Fruit fly (Drosophila melanogaster) whole organism, prepupa: Measurements from ENCODE around the gene CG31224.

ENCODE experiments used
- Blimp-1 ChIP-seq: fragments of 200-800 bp; sonication (Bioruptor generic); optimal IDR thresholded peaks from 3 replicates; lab custom pipeline; 2017; ENCODE audit warnings: missing biosample characterization, missing genetic modification characterization, mild to moderate bottlenecking, moderate library complexity, missing genetic modification reagents
- CG10631 ChIP-seq: fragments of 200-800 bp; sonication (Bioruptor generic); optimal IDR thresholded peaks from 2 replicates; lab custom pipeline; 2016; ENCODE audit warnings: missing biosample characterization, missing genetic modification characterization
- CG11902 ChIP-seq: fragments of 200-800 bp; sonication (Bioruptor generic); optimal IDR thresholded peaks from 3 replicates; lab custom pipeline; 2016; ENCODE audit warnings: missing biosample characterization, missing genetic modification characterization
- CG16779 ChIP-seq: fragments of 200-800 bp; sonication (Bioruptor generic); optimal IDR thresholded peaks from 3 replicates; lab custom pipeline; 2017; ENCODE audit warnings: missing biosample characterization, mild to moderate bottlenecking, missing genetic modification characterization
- CG31627 ChIP-seq: fragments of 200-800 bp; sonication (Bioruptor generic); optimal IDR thresholded peaks from 3 replicates; lab custom pipeline; 2016; ENCODE audit warnings: missing biosample characterization, missing genetic modification characterization
- CG32006 ChIP-seq: fragments of 200-800 bp; sonication (Bioruptor generic); optimal IDR thresholded peaks from 3 replicates; lab custom pipeline; 2017; ENCODE audit warnings: missing biosample characterization, mild to moderate bottlenecking, missing genetic modification characterization
- CG34406 ChIP-seq: fragments of 200-800 bp; sonication (Bioruptor generic); optimal IDR thresholded peaks from 3 replicates; lab custom pipeline; 2016; ENCODE audit warnings: missing biosample characterization, missing genetic modification characterization
- CG3919 ChIP-seq: fragments of 200-800 bp; sonication (Bioruptor generic); optimal IDR thresholded peaks from 3 replicates; lab custom pipeline; 2016; ENCODE audit warnings: missing biosample characterization, missing genetic modification characterization
- CG4318 ChIP-seq: fragments of 200-800 bp; sonication (Bioruptor generic); optimal IDR thresholded peaks from 3 replicates; lab custom pipeline; 2017; ENCODE audit warnings: missing biosample characterization, mild to moderate bottlenecking, missing genetic modification characterization
- CG6276 ChIP-seq: fragments of 200-800 bp; sonication (Bioruptor generic); optimal IDR thresholded peaks from 2 replicates; lab custom pipeline; 2017; ENCODE audit warnings: missing biosample characterization, mild to moderate bottlenecking, missing genetic modification characterization
- CG6792 ChIP-seq: fragments of 200-800 bp; sonication (Bioruptor generic); optimal IDR thresholded peaks from 3 replicates; lab custom pipeline; 2016; ENCODE audit warnings: missing biosample characterization, missing genetic modification characterization
- CG6854 ChIP-seq: fragments of 200-800 bp; sonication (Bioruptor generic); optimal IDR thresholded peaks from 2 replicates; lab custom pipeline; 2017; ENCODE audit warnings: missing biosample characterization, mild to moderate bottlenecking, missing genetic modification characterization
- CG8119 ChIP-seq: fragments of 200-800 bp; sonication (Bioruptor generic); IDR thresholded peaks from 3 replicates; pipeline ENCODE4 v1.3.6; 2022; ENCODE audit warnings: missing biosample characterization, missing genetic modification characterization
- CG8319 ChIP-seq: fragments of 200-800 bp; sonication (Bioruptor generic); optimal IDR thresholded peaks from 3 replicates; lab custom pipeline; 2016; ENCODE audit warnings: missing biosample characterization, missing genetic modification characterization
- CG8632 ChIP-seq: fragments of 200-800 bp; sonication (Bioruptor generic); optimal IDR thresholded peaks from 3 replicates; lab custom pipeline; 2016; ENCODE audit warnings: missing biosample characterization, missing genetic modification characterization
- CG9139 ChIP-seq: fragments of 200-800 bp; sonication (Bioruptor generic); optimal IDR thresholded peaks from 3 replicates; lab custom pipeline; 2017; ENCODE audit warnings: missing biosample characterization, mild to moderate bottlenecking, missing genetic modification characterization
- Eip78C ChIP-seq: fragments of 200-800 bp; sonication (Bioruptor generic); peaks from one replicate; lab custom pipeline; 2016; ENCODE audit warnings: missing biosample characterization, missing genetic modification characterization
- Ets21C ChIP-seq: fragments of 200-800 bp; sonication (Bioruptor generic); optimal IDR thresholded peaks from 3 replicates; lab custom pipeline; 2016; ENCODE audit warnings: missing biosample characterization, missing genetic modification characterization
- Ets96B ChIP-seq: fragments of 200-800 bp; optimal IDR thresholded peaks from 2 replicates; lab custom pipeline; 2019; ENCODE audit warnings: missing biosample characterization, mild to moderate bottlenecking, missing genetic modification characterization, moderate library complexity
- Gug ChIP-seq: fragments of 200-800 bp; sonication (Bioruptor generic); IDR thresholded peaks from 2 replicates; pipeline ENCODE4 v1.3.6; 2022; ENCODE audit warnings: missing biosample characterization, missing genetic modification characterization
- Hr38 ChIP-seq: sonication (Bioruptor generic); optimal IDR thresholded peaks from 2 replicates; lab custom pipeline; 2016; ENCODE audit warnings: missing biosample characterization, missing genetic modification characterization
- Hr39 ChIP-seq: fragments of 200-800 bp; sonication (Bioruptor generic); optimal IDR thresholded peaks from 2 replicates; lab custom pipeline; 2016; ENCODE audit warnings: missing biosample characterization, missing genetic modification characterization
- Hr4 ChIP-seq: fragments of 200-800 bp; sonication (Bioruptor generic); optimal IDR thresholded peaks from 3 replicates; lab custom pipeline; 2016; ENCODE audit warnings: missing biosample characterization, missing genetic modification characterization
- Lpt ChIP-seq: fragments of 200-800 bp; sonication (Bioruptor generic); optimal IDR thresholded peaks from 3 replicates; lab custom pipeline; 2016; ENCODE audit warnings: missing biosample characterization, missing genetic modification characterization
- Met ChIP-seq: fragments of 200-800 bp; sonication (Bioruptor generic); optimal IDR thresholded peaks from 3 replicates; lab custom pipeline; 2016; ENCODE audit warnings: missing biosample characterization, missing genetic modification characterization
- Sox102F ChIP-seq: fragments of 200-800 bp; sonication (Bioruptor generic); optimal IDR thresholded peaks from 2 replicates; lab custom pipeline; 2016; ENCODE audit warnings: missing biosample characterization, mild to moderate bottlenecking, missing genetic modification characterization
- Sox14 ChIP-seq: fragments of 200-800 bp; sonication (Bioruptor generic); optimal IDR thresholded peaks from 3 replicates; lab custom pipeline; 2016; ENCODE audit warnings: missing biosample characterization, missing genetic modification characterization
- Sox15 ChIP-seq: fragments of 200-800 bp; sonication (Bioruptor generic); optimal IDR thresholded peaks from 3 replicates; lab custom pipeline; 2016; ENCODE audit warnings: missing biosample characterization, missing genetic modification characterization
- achi ChIP-seq: fragments of 200-800 bp; sonication (Bioruptor generic); optimal IDR thresholded peaks from 3 replicates; lab custom pipeline; 2016; ENCODE audit warnings: missing biosample characterization, missing genetic modification characterization
- cyc ChIP-seq: fragments of 200-800 bp; sonication (Bioruptor generic); optimal IDR thresholded peaks from 3 replicates; lab custom pipeline; 2016; ENCODE audit warnings: missing biosample characterization, missing genetic modification characterization
- dac ChIP-seq: fragments of 200-800 bp; sonication (Bioruptor generic); optimal IDR thresholded peaks from 2 replicates; lab custom pipeline; 2017; ENCODE audit warnings: missing biosample characterization, mild to moderate bottlenecking, missing genetic modification characterization
- fd85E ChIP-seq: fragments of 200-800 bp; sonication (Bioruptor generic); optimal IDR thresholded peaks from 3 replicates; lab custom pipeline; 2016; ENCODE audit warnings: missing biosample characterization, missing genetic modification characterization
- net ChIP-seq: fragments of 200-800 bp; sonication (Bioruptor generic); optimal IDR thresholded peaks from 3 replicates; lab custom pipeline; 2016; ENCODE audit warnings: missing biosample characterization, missing genetic modification characterization
- salr ChIP-seq, 2 experiments: fragments of 200-800 bp; sonication (Bioruptor generic); optimal IDR thresholded peaks; 3 replicates each; lab custom pipeline; 2016 to 2018; ENCODE audit warnings: missing biosample characterization in 2 of 2, missing genetic modification characterization in 2 of 2, mild to moderate bottlenecking in 1 of 2
- spab ChIP-seq: fragments of 200-800 bp; sonication (Bioruptor generic); optimal IDR thresholded peaks from 2 replicates; lab custom pipeline; 2017; ENCODE audit warnings: missing biosample characterization, mild to moderate bottlenecking, missing genetic modification characterization, missing genetic modification reagents
- ss ChIP-seq, 2 experiments: fragments of 200-800 bp; sonication (Bioruptor generic); optimal IDR thresholded peaks; 2 replicates in 1 of 2; 3 replicates in 1 of 2; lab custom pipeline; 2017 to 2018; ENCODE audit warnings: mild to moderate bottlenecking in 2 of 2, missing biosample characterization in 2 of 2, missing genetic modification characterization in 2 of 2, moderate library complexity in 1 of 2
- vri ChIP-seq: fragments of 200-800 bp; sonication (Bioruptor generic); optimal IDR thresholded peaks from 3 replicates; lab custom pipeline; 2016; ENCODE audit warnings: missing biosample characterization, mild to moderate bottlenecking, missing genetic modification characterization

The CG31224 gene

dm6 chr3R:18619451-18619942, 39.6 kb downstream of the CG31224 start (continued):
- TF ChIP-seq CG8632 (GFP tag; lab: Kevin White, UChicago), result no peak
- no peak for TF ChIP-seq CG10631 (GFP tag; lab: Kevin White, UChicago)
- no peak for TF ChIP-seq Ets21C
- TF ChIP-seq spab, result no peak
- peak; percentile 5 for TF ChIP-seq Sox14
- TF ChIP-seq CG3919 (GFP tag; lab: Kevin White, UChicago), result no peak
- TF ChIP-seq Hr38 (GFP tag; lab: Kevin White, UChicago), result no peak
- TF ChIP-seq CG6854 (GFP tag; lab: Kevin White, UChicago), result no peak
- peak; percentile 74 for TF ChIP-seq CG32006 (GFP tag; lab: Kevin White, UChicago)
- TF ChIP-seq cyc (GFP tag; lab: Kevin White, UChicago), result no peak
- peak; percentile 43; the same call in 1 of the 3 replicates for TF ChIP-seq CG8119 (GFP tag; lab: Robert Waterston, UW)
- TF ChIP-seq salr (GFP tag; optimal IDR thresholded peaks at IDR 0.05; lab: Kevin White, UChicago), result peak in 1 of 2 experiments; percentile 52
- peak; percentile 65 for TF ChIP-seq Hr4
- TF ChIP-seq CG8319, result no peak

dm6 chr3R:18617411-18617810, 41.7 kb downstream of the CG31224 start, which contains the start of gene CG7695:
CG7695 (minus strand) TSS chr3R:18617511.
- TF ChIP-seq Eip78C (GFP tag; lab: Kevin White, UChicago) (peak; percentile 44), CG10631 (GFP tag; lab: Kevin White, UChicago) (no peak)

dm6 chr3R:18616007-18616406, 43.1 kb downstream of the CG31224 start:
- no peak for TF ChIP-seq CG10631 (GFP tag; lab: Kevin White, UChicago)
- TF ChIP-seq Gug (GFP tag; lab: Robert Waterston, UW), result no peak
- TF ChIP-seq Ets96B (tag; lab: Kevin White, UChicago), result no peak
- no peak for TF ChIP-seq fd85E (GFP tag; lab: Kevin White, UChicago)
- no peak for TF ChIP-seq CG34406 (GFP tag; lab: Kevin White, UChicago)
- peak; percentile 46 for TF ChIP-seq Hr4
- no peak for TF ChIP-seq CG16779 (tag; lab: Kevin White, UChicago)
- TF ChIP-seq Blimp-1, result no peak
- TF ChIP-seq salr (GFP tag; optimal IDR thresholded peaks at IDR 0.05; lab: Kevin White, UChicago), result no peak
- TF ChIP-seq Hr39, result no peak
- peak; percentile 19 for TF ChIP-seq Lpt
- no peak for TF ChIP-seq Sox102F (GFP tag; lab: Kevin White, UChicago)
- TF ChIP-seq Eip78C (GFP tag; lab: Kevin White, UChicago), result peak; percentile 73
- TF ChIP-seq CG6854 (GFP tag; lab: Kevin White, UChicago), result no peak
- TF ChIP-seq CG32006 (GFP tag; lab: Kevin White, UChicago), result peak; percentile 63
- no peak for TF ChIP-seq CG6792
- TF ChIP-seq dac (GFP tag; lab: Kevin White, UChicago), result no peak
- TF ChIP-seq vri, result no peak
- TF ChIP-seq CG6276, result peak; percentile 32
- TF ChIP-seq Sox15 (GFP tag; lab: Kevin White, UChicago), result no peak
- TF ChIP-seq Hr38 (GFP tag; lab: Kevin White, UChicago), result no peak
- no peak for TF ChIP-seq ss (GFP tag; optimal IDR thresholded peaks at IDR 0.05; lab: Kevin White, UChicago)
- no peak for TF ChIP-seq CG9139
- no peak for TF ChIP-seq Ets21C
- no peak for TF ChIP-seq CG11902 (GFP tag; lab: Kevin White, UChicago)
- TF ChIP-seq CG8119 (GFP tag; lab: Robert Waterston, UW), result peak; percentile 62; the same call in 1 of the 3 replicates
- TF ChIP-seq net (GFP tag; lab: Kevin White, UChicago), result no peak
- peak; percentile 30 for TF ChIP-seq CG4318 (GFP tag; lab: Kevin White, UChicago)
- no peak for TF ChIP-seq achi (GFP tag; lab: Kevin White, UChicago)
- TF ChIP-seq CG31627 (GFP tag; lab: Kevin White, UChicago), result no peak
- TF ChIP-seq Met (GFP tag; lab: Kevin White, UChicago), result no peak
